Fruit fly (Drosophila melanogaster) whole organism, embryonic: Measurements from ENCODE around the gene CG8476.

ENCODE experiments used
- Atf3 ChIP-seq: fragments of 200-800 bp; sonication (Bioruptor generic); optimal IDR thresholded peaks from 3 replicates; lab custom pipeline; 2016; ENCODE audit warnings: missing biosample characterization, missing genetic modification characterization
- BtbVII ChIP-seq: fragments of 200-800 bp; sonication (Bioruptor generic); optimal IDR thresholded peaks from 3 replicates; lab custom pipeline; 2017; ENCODE audit warnings: missing biosample characterization, mild to moderate bottlenecking, missing genetic modification characterization
- C15 ChIP-seq: fragments of 200-800 bp; sonication (Bioruptor generic); IDR thresholded peaks from 3 replicates; pipeline ENCODE4 v1.3.6; 2022; ENCODE audit warnings: missing biosample characterization, missing genetic modification characterization
- CG10654 ChIP-seq: fragments of 200-800 bp; sonication (Bioruptor generic); optimal IDR thresholded peaks from 2 replicates; lab custom pipeline; 2016; ENCODE audit warnings: missing biosample characterization, missing genetic modification characterization
- CG14860 ChIP-seq: fragments of 200-800 bp; sonication (Bioruptor generic); IDR thresholded peaks from 3 replicates; pipeline ENCODE4 v1.3.6; 2022; ENCODE audit warnings: missing biosample characterization, missing genetic modification characterization; ENCODE audit not compliant: partially characterized antibody
- CG18764 ChIP-seq: fragments of 200-800 bp; sonication (Bioruptor generic); optimal IDR thresholded peaks from 3 replicates; lab custom pipeline; 2016; ENCODE audit warnings: missing biosample characterization, missing genetic modification characterization
- CG2120 ChIP-seq: fragments of 200-800 bp; sonication (Bioruptor generic); optimal IDR thresholded peaks from 3 replicates; lab custom pipeline; 2016; ENCODE audit warnings: missing biosample characterization, missing genetic modification characterization
- CG2889 ChIP-seq: fragments of 200-800 bp; sonication (Bioruptor generic); IDR thresholded peaks from 3 replicates; pipeline ENCODE4 v1.3.6; 2022; ENCODE audit warnings: missing biosample characterization, missing genetic modification characterization
- CG30403 ChIP-seq: fragments of 200-800 bp; sonication (Bioruptor generic); optimal IDR thresholded peaks from 3 replicates; lab custom pipeline; 2016; ENCODE audit warnings: missing biosample characterization, missing genetic modification characterization
- CG32532 ChIP-seq: fragments of 200-800 bp; sonication (Bioruptor generic); IDR thresholded peaks from 2 replicates; pipeline ENCODE4 v1.3.6; 2022; ENCODE audit warnings: missing biosample characterization, missing genetic modification characterization
- CG3281 ChIP-seq: fragments of 200-800 bp; sonication (Bioruptor generic); optimal IDR thresholded peaks from 3 replicates; lab custom pipeline; 2017; ENCODE audit warnings: missing biosample characterization, mild to moderate bottlenecking, missing genetic modification characterization
- CG42726 ChIP-seq: fragments of 200-800 bp; sonication (Bioruptor generic); IDR thresholded peaks from 2 replicates; pipeline ENCODE4 v1.3.6; 2022; ENCODE audit warnings: missing biosample characterization, missing genetic modification characterization; ENCODE audit not compliant: partially characterized antibody
- CG4404 ChIP-seq: fragments of 200-800 bp; sonication (Bioruptor generic); IDR thresholded peaks from 2 replicates; pipeline ENCODE4 v1.3.6; 2022; ENCODE audit warnings: missing biosample characterization, missing genetic modification characterization
- CG4730 ChIP-seq: fragments of 200-800 bp; sonication (Bioruptor generic); IDR thresholded peaks from 2 replicates; pipeline ENCODE4 v1.3.6; 2022; ENCODE audit warnings: missing biosample characterization, missing genetic modification characterization
- CG6813 ChIP-seq: fragments of 200-800 bp; sonication (Bioruptor generic); optimal IDR thresholded peaks from 2 replicates; lab custom pipeline; 2017; ENCODE audit warnings: missing biosample characterization, missing genetic modification characterization, mild to moderate bottlenecking, moderate library complexity, missing genetic modification reagents
- CG7357 ChIP-seq: fragments of 200-800 bp; sonication (Bioruptor generic); IDR thresholded peaks from 3 replicates; pipeline ENCODE4 v1.3.6; 2022; ENCODE audit warnings: missing biosample characterization, missing genetic modification characterization
- CG7839 ChIP-seq: fragments of 200-800 bp; sonication (Bioruptor generic); optimal IDR thresholded peaks from 3 replicates; lab custom pipeline; 2018; ENCODE audit warnings: missing biosample characterization, mild to moderate bottlenecking, missing genetic modification characterization, moderate library complexity
- CG9876 ChIP-seq: fragments of 200-800 bp; sonication (Bioruptor generic); optimal IDR thresholded peaks from 2 replicates; lab custom pipeline; 2016; ENCODE audit warnings: missing biosample characterization, missing genetic modification characterization
- CG9932 ChIP-seq: fragments of 200-800 bp; sonication (Bioruptor generic); IDR thresholded peaks from 2 replicates; pipeline ENCODE4 v1.3.6; 2022; ENCODE audit warnings: missing biosample characterization, missing genetic modification characterization
- Chrac-16 ChIP-seq: fragments of 200-800 bp; sonication (Bioruptor generic); optimal IDR thresholded peaks from 3 replicates; lab custom pipeline; 2016; ENCODE audit warnings: missing biosample characterization, missing genetic modification characterization
- CrebB ChIP-seq: fragments of 200-800 bp; sonication (Bioruptor generic); optimal IDR thresholded peaks from 3 replicates; lab custom pipeline; 2018; ENCODE audit warnings: missing biosample characterization, mild to moderate bottlenecking, missing genetic modification characterization
- Deaf1 ChIP-seq: fragments of 200-800 bp; optimal IDR thresholded peaks from 3 replicates; lab custom pipeline; 2019; ENCODE audit warnings: missing biosample characterization, mild to moderate bottlenecking, missing genetic modification characterization, moderate library complexity
- Dip3 ChIP-seq: fragments of 200-800 bp; sonication (Bioruptor generic); optimal IDR thresholded peaks from 3 replicates; lab custom pipeline; 2016; ENCODE audit warnings: missing biosample characterization, missing genetic modification characterization
- Eip74EF ChIP-seq, 2 experiments: fragments of 200-800 bp in 1 of 2; fragments of >200 bp in 1 of 2; sonication (Bioruptor generic) in 1 of 2; optimal IDR thresholded peaks; 2 replicates each; lab custom pipeline; 2017 to 2019; ENCODE audit warnings: missing biosample characterization in 2 of 2, missing genetic modification characterization in 2 of 2, mild to moderate bottlenecking in 1 of 2, moderate library complexity in 1 of 2
- HHEX ChIP-seq: fragments of 200-800 bp; sonication (Bioruptor generic); optimal IDR thresholded peaks from 3 replicates; lab custom pipeline; 2017; ENCODE audit warnings: missing biosample characterization, mild to moderate bottlenecking, missing genetic modification characterization, missing genetic modification reagents
- Nf-YC ChIP-seq: fragments of 200-800 bp; optimal IDR thresholded peaks from 3 replicates; lab custom pipeline; 2019; ENCODE audit warnings: missing biosample characterization, mild to moderate bottlenecking, missing genetic modification characterization, moderate library complexity
- Oli ChIP-seq: fragments of 200-800 bp; sonication (Bioruptor generic); optimal IDR thresholded peaks from 2 replicates; lab custom pipeline; 2018; ENCODE audit warnings: missing biosample characterization, mild to moderate bottlenecking, missing genetic modification characterization, moderate library complexity
- Vsx1 ChIP-seq: fragments of 200-800 bp; sonication (Bioruptor generic); optimal IDR thresholded peaks from 2 replicates; lab custom pipeline; 2017; ENCODE audit warnings: missing biosample characterization, mild to moderate bottlenecking, missing genetic modification characterization, missing genetic modification reagents
- al ChIP-seq: fragments of 200-800 bp; sonication (Bioruptor generic); IDR thresholded peaks from 2 replicates; pipeline ENCODE4 v1.3.6; 2022; ENCODE audit warnings: missing biosample characterization, missing genetic modification characterization
- ap ChIP-seq: fragments of 200-800 bp; sonication (Bioruptor generic); IDR thresholded peaks from 2 replicates; pipeline ENCODE4 v1.3.6; 2022; ENCODE audit warnings: missing biosample characterization, missing genetic modification characterization
- bcd ChIP-seq: fragments of 200-800 bp; sonication (Bioruptor generic); optimal IDR thresholded peaks from 2 replicates; lab custom pipeline; 2017; ENCODE audit warnings: missing biosample characterization, mild to moderate bottlenecking, missing genetic modification characterization
- br ChIP-seq: fragments of >200 bp; optimal IDR thresholded peaks from 2 replicates; lab custom pipeline; 2017
- cg ChIP-seq: fragments of 200-800 bp; sonication (Bioruptor generic); optimal IDR thresholded peaks from 3 replicates; lab custom pipeline; 2019; ENCODE audit warnings: missing biosample characterization, mild to moderate bottlenecking, missing genetic modification characterization, moderate library complexity
- ci ChIP-seq: fragments of 200-800 bp; sonication (Bioruptor generic); IDR thresholded peaks from 3 replicates; pipeline ENCODE4 v1.3.6; 2022; ENCODE audit warnings: missing biosample characterization, missing genetic modification characterization
- cwo ChIP-seq: fragments of 200-800 bp; sonication (Bioruptor generic); optimal IDR thresholded peaks from 3 replicates; lab custom pipeline; 2017; ENCODE audit warnings: missing biosample characterization, missing genetic modification characterization, mild to moderate bottlenecking, moderate library complexity, missing genetic modification reagents
- dan ChIP-seq: fragments of 200-800 bp; sonication (Bioruptor generic); IDR thresholded peaks from 2 replicates; pipeline ENCODE4 v1.3.6; 2022; ENCODE audit warnings: missing biosample characterization, missing genetic modification characterization
- disco-r ChIP-seq: fragments of 200-800 bp; sonication (Bioruptor generic); optimal IDR thresholded peaks from 2 replicates; lab custom pipeline; 2016; ENCODE audit warnings: missing biosample characterization, missing genetic modification characterization
- gem ChIP-seq: fragments of 200-800 bp; sonication (Bioruptor generic); optimal IDR thresholded peaks from 2 replicates; lab custom pipeline; 2019; ENCODE audit warnings: missing biosample characterization, mild to moderate bottlenecking, missing genetic modification characterization, moderate library complexity
- gfzf ChIP-seq: fragments of 200-800 bp; sonication (Bioruptor generic); optimal IDR thresholded peaks from 2 replicates; lab custom pipeline; 2016; ENCODE audit warnings: missing biosample characterization, mild to moderate bottlenecking, missing genetic modification characterization, moderate library complexity
- grn ChIP-seq: fragments of 200-800 bp; sonication (Bioruptor generic); optimal IDR thresholded peaks from 3 replicates; lab custom pipeline; 2017; ENCODE audit warnings: missing biosample characterization, missing genetic modification characterization
- ham ChIP-seq: fragments of 200-800 bp; sonication (Bioruptor generic); IDR thresholded peaks from 2 replicates; pipeline ENCODE4 v1.3.6; 2022; ENCODE audit warnings: missing biosample characterization, missing genetic modification characterization
- klu ChIP-seq: fragments of 200-800 bp; sonication (Bioruptor generic); IDR thresholded peaks from 2 replicates; pipeline ENCODE4 v1.3.6; 2022; ENCODE audit warnings: missing biosample characterization, missing genetic modification characterization
- nerfin-2 ChIP-seq: fragments of 200-800 bp; sonication (Bioruptor generic); IDR thresholded peaks from 2 replicates; pipeline ENCODE4 v1.3.6; 2022; ENCODE audit warnings: missing biosample characterization, missing genetic modification characterization; ENCODE audit not compliant: partially characterized antibody
- pb ChIP-seq: fragments of 200-800 bp; sonication (Bioruptor generic); optimal IDR thresholded peaks from 3 replicates; lab custom pipeline; 2016; ENCODE audit warnings: missing biosample characterization, missing genetic modification characterization
- pita ChIP-seq: fragments of 200-800 bp; sonication (Bioruptor generic); optimal IDR thresholded peaks from 2 replicates; lab custom pipeline; 2017; ENCODE audit warnings: missing biosample characterization, mild to moderate bottlenecking, missing genetic modification characterization
- ranshi ChIP-seq: fragments of 200-800 bp; sonication (Bioruptor generic); IDR thresholded peaks from 2 replicates; pipeline ENCODE4 v1.3.6; 2022; ENCODE audit warnings: missing biosample characterization, missing genetic modification characterization
- row ChIP-seq: fragments of 200-800 bp; sonication (Bioruptor generic); IDR thresholded peaks from 3 replicates; pipeline ENCODE4 v1.3.6; 2022; ENCODE audit warnings: missing biosample characterization, missing genetic modification characterization
- sisA ChIP-seq: fragments of 200-800 bp; sonication (Bioruptor generic); IDR thresholded peaks from 2 replicates; pipeline ENCODE4 v1.3.6; 2022; ENCODE audit warnings: missing biosample characterization, missing genetic modification characterization
- slbo ChIP-seq: fragments of 200-800 bp; sonication (Bioruptor generic); IDR thresholded peaks from 2 replicates; pipeline ENCODE4 v1.3.6; 2022; ENCODE audit warnings: missing biosample characterization, missing genetic modification characterization
- tio ChIP-seq: fragments of 200-800 bp; sonication (Bioruptor generic); optimal IDR thresholded peaks from 2 replicates; lab custom pipeline; 2017; ENCODE audit warnings: missing biosample characterization, missing genetic modification characterization, inconsistent platforms
- tup ChIP-seq: fragments of 200-800 bp; sonication (Bioruptor generic); optimal IDR thresholded peaks from 2 replicates; lab custom pipeline; 2016; ENCODE audit warnings: missing biosample characterization, mild to moderate bottlenecking, missing genetic modification characterization, moderate library complexity
- zfh2 ChIP-seq: fragments of 200-800 bp; sonication (Bioruptor generic); optimal IDR thresholded peaks from 2 replicates; lab custom pipeline; 2016; ENCODE audit warnings: missing biosample characterization, missing genetic modification characterization

Gene CG8476

dm6 chr3R:13221820-13222219, 1.4 kb upstream of the CG8476 start (continued):
- TF ChIP-seq bcd (GFP tag; lab: Kevin White, UChicago) (peak; percentile 4), gfzf (GFP tag; lab: Kevin White, UChicago) (no peak), zfh2 (GFP tag; lab: Kevin White, UChicago) (peak; percentile 25), Eip74EF (GFP tag; optimal IDR thresholded peaks at IDR 0.05; lab: Kevin White, UChicago) (no peak), CG10654 (GFP tag; lab: Kevin White, UChicago) (no peak), al (GFP tag; lab: Robert Waterston, UW) (0 out of 2 replicates have a peak, but pooled peaks have one; percentile 14), row (GFP tag; lab: Robert Waterston, UW) (0 out of 3 replicates have a peak, but pooled peaks have one; percentile 12), Chrac-16 (GFP tag; lab: Kevin White, UChicago) (no peak), Nf-YC (no peak), nerfin-2 (GFP tag; lab: Robert Waterston, UW) (no peak), klu (GFP tag; lab: Robert Waterston, UW) (no peak), CG2889 (GFP tag; lab: Robert Waterston, UW) (no peak), gem (peak; percentile 22), CrebB (tag; lab: Kevin White, UChicago) (no peak), CG9932 (GFP tag; lab: Robert Waterston, UW) (peak; percentile 65), pita (GFP tag; lab: Kevin White, UChicago) (no peak), CG2120 (peak; percentile 23), sisA (GFP tag; lab: Robert Waterston, UW) (no peak), cg (no peak), BtbVII (no peak), cwo (GFP tag; lab: Kevin White, UChicago) (no peak), CG3281 (GFP tag; lab: Kevin White, UChicago) (no peak), HHEX (no peak), CG7839 (tag; lab: Kevin White, UChicago) (peak; percentile 1), CG7357 (GFP tag; lab: Robert Waterston, UW) (0 out of 3 replicates have a peak, but pooled peaks have one; percentile 20), CG4404 (GFP tag; lab: Robert Waterston, UW) (no peak), ap (GFP tag; lab: Robert Waterston, UW) (0 out of 2 replicates have a peak, but pooled peaks have one; percentile 8), tup (GFP tag; lab: Kevin White, UChicago) (no peak), Atf3 (no peak), CG6813 (GFP tag; lab: Kevin White, UChicago) (no peak), grn (GFP tag; lab: Kevin White, UChicago) (no peak), CG4730 (GFP tag; lab: Robert Waterston, UW) (0 out of 2 replicates have a peak, but pooled peaks have one; percentile 20), ci (GFP tag; lab: Robert Waterston, UW) (no peak), Oli (tag; lab: Kevin White, UChicago) (no peak), disco-r (GFP tag; lab: Kevin White, UChicago) (no peak), Deaf1 (no peak), CG32532 (GFP tag; lab: Robert Waterston, UW) (no peak), CG30403 (GFP tag; lab: Kevin White, UChicago) (no peak), CG42726 (GFP tag; lab: Robert Waterston, UW) (no peak), CG14860 (GFP tag; lab: Robert Waterston, UW) (0 out of 3 replicates have a peak, but pooled peaks have one; percentile 30), pb (no peak), br (lab: Kevin White, UChicago) (no peak), slbo (0 out of 2 replicates have a peak, but pooled peaks have one; percentile 33), C15 (GFP tag; lab: Robert Waterston, UW) (no peak), Dip3 (GFP tag; lab: Kevin White, UChicago) (peak; percentile 11), ranshi (no peak), CG9876 (GFP tag; lab: Kevin White, UChicago) (no peak), Vsx1 (GFP tag; lab: Kevin White, UChicago) (no peak), tio (GFP tag; lab: Kevin White, UChicago) (no peak), ham (GFP tag; lab: Robert Waterston, UW) (no peak), dan (GFP tag; lab: Robert Waterston, UW) (no peak), CG18764 (GFP tag; lab: Kevin White, UChicago) (no peak)
